Worm (Caenorhabditis elegans): Measurements from ENCODE around the gene ogr-2.
"Not testable (repeated sequence)": the region's sequence is repeated elsewhere in the genome, so short reads cannot be mapped to it uniquely, and the experiment has no call there.

ogr-2 gene

ce11 chrII:10040834-10041233 lies at the start of gene ogr-2:
Gene ogr-2 (plus strand): TSS chrII:10041134.
- TF ChIP-seq jun-1 (tag; optimal IDR thresholded peaks at IDR 0.05) (no peak), nhr-76 (tag; optimal IDR thresholded peaks at IDR 0.05) (no peak)

- TF ChIP-seq fkh-10 (GFP tag; optimal IDR thresholded peaks at IDR 0.05) (peak; percentile 12), unc-39 (tag; optimal IDR thresholded peaks at IDR 0.05) (no peak), ZK546.5 (tag; optimal IDR thresholded peaks at IDR 0.05) (no peak), jun-1 (tag; optimal IDR thresholded peaks at IDR 0.05) (no peak), fos-1 (tag; optimal IDR thresholded peaks at IDR 0.05) (no peak)
Measured at ce11 chrII:9992474-9992873, 48.5 kb upstream of the ogr-2 start.

- TF ChIP-seq fkh-2 (tag; optimal IDR thresholded peaks at IDR 0.05), result no peak
- TF ChIP-seq jun-1 (tag; optimal IDR thresholded peaks at IDR 0.05), result no peak
- no peak for TF ChIP-seq ceh-16 (tag; optimal IDR thresholded peaks at IDR 0.05)
- TF ChIP-seq nhr-43 (tag; optimal IDR thresholded peaks at IDR 0.05; ENCODE audit: poor library complexity, severe bottlenecking), result no peak
- TF ChIP-seq lin-15B (tag; optimal IDR thresholded peaks at IDR 0.05), result no peak
- no peak for TF ChIP-seq fos-1 (tag; optimal IDR thresholded peaks at IDR 0.05)
Measured at ce11 chrII:9994679-9995078, 46.3 kb upstream of the ogr-2 start.

- TF ChIP-seq pha-4 (tag; optimal IDR thresholded peaks at IDR 0.05) (peak; percentile 50), nhr-23 (tag; optimal IDR thresholded peaks at IDR 0.05) (peak; percentile 13), pqm-1 (tag; optimal IDR thresholded peaks at IDR 0.05) (peak; percentile 98), ceh-16 (tag; optimal IDR thresholded peaks at IDR 0.05) (no peak), skn-1 (tag; optimal IDR thresholded peaks at IDR 0.05) (no peak), aly-2 (tag; optimal IDR thresholded peaks at IDR 0.05) (no peak), elt-2 (tag; optimal IDR thresholded peaks at IDR 0.05) (peak; percentile 98), fos-1 (tag; optimal IDR thresholded peaks at IDR 0.05) (no peak), mdl-1 (tag; optimal IDR thresholded peaks at IDR 0.05) (no peak), sea-2 (GFP tag; optimal IDR thresholded peaks at IDR 0.05) (no peak), jun-1 (tag; optimal IDR thresholded peaks at IDR 0.05) (peak; percentile 80), tbx-2 (tag; optimal IDR thresholded peaks at IDR 0.05) (no peak)
Measured at ce11 chrII:10001065-10001464, 39.9 kb upstream of the ogr-2 start, which contains the start of gene nlt-1. Gene nlt-1 (minus strand): TSS chrII:10001142.

- TF ChIP-seq pha-4 (tag; optimal IDR thresholded peaks at IDR 0.05), result no peak
- TF ChIP-seq R02D3.7 (tag; optimal IDR thresholded peaks at IDR 0.05), result no peak
- TF ChIP-seq ztf-11 (tag; optimal IDR thresholded peaks at IDR 0.05), result no peak
- TF ChIP-seq zag-1 (tag; optimal IDR thresholded peaks at IDR 0.05), result no peak
- no peak for TF ChIP-seq snpc-4 (tag; optimal IDR thresholded peaks at IDR 0.05)
- TF ChIP-seq lin-15B (tag; optimal IDR thresholded peaks at IDR 0.05), result no peak
- no peak for TF ChIP-seq lin-39 (tag; optimal IDR thresholded peaks at IDR 0.05)
Measured at ce11 chrII:10001546-10001945, 39.4 kb upstream of the ogr-2 start, which contains the start of gene ZK892.3. Gene ZK892.3 (plus strand): TSS chrII:10001846.

ce11 chrII:10006266-10006665 lies 34.7 kb upstream of the ogr-2 start, which contains the start of gene ZK892.4:
Gene ZK892.4 (plus strand): TSS chrII:10006566.
- not testable (repeated sequence) for TF ChIP-seq ceh-28 (tag; optimal IDR thresholded peaks at IDR 0.05); nfya-1 (tag; optimal IDR thresholded peaks at IDR 0.05; ENCODE audit: insufficient read depth); fos-1 (tag; optimal IDR thresholded peaks at IDR 0.05)

- TF ChIP-seq pqm-1 (tag; optimal IDR thresholded peaks at IDR 0.05) (no peak), lin-15B (tag; optimal IDR thresholded peaks at IDR 0.05) (no peak), elt-3 (tag; optimal IDR thresholded peaks at IDR 0.05) (no peak), mdl-1 (tag; optimal IDR thresholded peaks at IDR 0.05) (no peak), nhr-23 (tag; optimal IDR thresholded peaks at IDR 0.05) (no peak), pha-4 (tag; optimal IDR thresholded peaks at IDR 0.05) (no peak), nhr-28 (tag; optimal IDR thresholded peaks at IDR 0.05) (no peak), tbx-2 (tag; optimal IDR thresholded peaks at IDR 0.05) (no peak), nhr-67 (tag; optimal IDR thresholded peaks at IDR 0.05) (no peak), nhr-237 (tag; optimal IDR thresholded peaks at IDR 0.05) (no peak), lsy-12 (tag; optimal IDR thresholded peaks at IDR 0.05) (no peak), aly-2 (tag; optimal IDR thresholded peaks at IDR 0.05) (no peak), nhr-43 (tag; optimal IDR thresholded peaks at IDR 0.05; ENCODE audit: poor library complexity, severe bottlenecking) (no peak), ZK546.5 (tag; optimal IDR thresholded peaks at IDR 0.05) (no peak), unc-39 (tag; optimal IDR thresholded peaks at IDR 0.05) (no peak), eor-1 (tag; optimal IDR thresholded peaks at IDR 0.05) (no peak), mml-1 (tag; optimal IDR thresholded peaks at IDR 0.05) (no peak)
Measured at ce11 chrII:10007917-10008316, 33.0 kb upstream of the ogr-2 start, which contains the start of gene ZK892.5. Gene ZK892.5 (plus strand): TSS chrII:10008217.
